Fruit fly (Drosophila melanogaster): Measurements from ENCODE around the gene Ir76a.
A peak's percentile ranks its signal among the peaks of the same experiment; 100 is the strongest.

Ir76a gene

dm6 chr3L:19818701-19819100, 19.6 kb downstream of the Ir76a start (continued):
- TF ChIP-seq Xrp1 (GFP tag; IDR thresholded peaks at IDR 0.05) (no peak), Ravus (GFP tag; IDR thresholded peaks at IDR 0.05) (no peak), CG5180 (GFP tag; optimal IDR thresholded peaks at IDR 0.05) (no peak), pb (GFP tag; optimal IDR thresholded peaks at IDR 0.05) (no peak), sisA (GFP tag; IDR thresholded peaks at IDR 0.05) (no peak), Ptx1 (GFP tag; IDR thresholded peaks at IDR 0.05) (no peak), tap (tag; optimal IDR thresholded peaks at IDR 0.05) (no peak), gsb (GFP tag; IDR thresholded peaks at IDR 0.05) (no peak), Max (GFP tag; optimal IDR thresholded peaks at IDR 0.05) (no peak), CG3163 (GFP tag; optimal IDR thresholded peaks at IDR 0.05) (no peak), onecut (GFP tag; IDR thresholded peaks at IDR 0.05) (no peak), CG14860 (GFP tag; IDR thresholded peaks at IDR 0.05; ENCODE audit: partially characterized antibody) (no peak), CG32767 (GFP tag; IDR thresholded peaks at IDR 0.05) (peak; percentile 80), knrl (GFP tag; IDR thresholded peaks at IDR 0.05; ENCODE audit: partially characterized antibody) (no peak), NC2α (GFP tag; optimal IDR thresholded peaks at IDR 0.05) (no peak), CG1233 (GFP tag; optimal IDR thresholded peaks at IDR 0.05) (no peak), Atf6 (GFP tag; IDR thresholded peaks at IDR 0.05) (no peak), chinmo (GFP tag; IDR thresholded peaks at IDR 0.05; ENCODE audit: partially characterized antibody) (0 out of 4 replicates have a peak, but pooled peaks have one; percentile 13), nom (GFP tag; optimal IDR thresholded peaks at IDR 0.05) (peak; percentile 10), ara (GFP tag; IDR thresholded peaks at IDR 0.05) (no peak), CG10147 (GFP tag; optimal IDR thresholded peaks at IDR 0.05) (no peak), CG31441 (GFP tag; IDR thresholded peaks at IDR 0.05) (no peak), CG4360 (GFP tag; IDR thresholded peaks at IDR 0.05) (no peak), klu (GFP tag; IDR thresholded peaks at IDR 0.05) (no peak), CG4820 (GFP tag; optimal IDR thresholded peaks at IDR 0.05) (no peak), CG17359 (tag; optimal IDR thresholded peaks at IDR 0.05) (no peak), CG4282 (GFP tag; optimal IDR thresholded peaks at IDR 0.05) (no peak), CG17612 (GFP tag; IDR thresholded peaks at IDR 0.05) (no peak), sna (GFP tag; IDR thresholded peaks at IDR 0.05; ENCODE audit: partially characterized antibody) (no peak), CG5245 (GFP tag; optimal IDR thresholded peaks at IDR 0.05) (no peak), ro (GFP tag; IDR thresholded peaks at IDR 0.05) (no peak), tin (GFP tag; optimal IDR thresholded peaks at IDR 0.05) (no peak), Dek (tag; optimal IDR thresholded peaks at IDR 0.05) (no peak), CG15514 (GFP tag; optimal IDR thresholded peaks at IDR 0.05) (peak; percentile 98), so (GFP tag; IDR thresholded peaks at IDR 0.05) (0 out of 3 replicates have a peak, but pooled peaks have one; percentile 12), CG14050 (GFP tag; IDR thresholded peaks at IDR 0.05) (no peak), D19B (GFP tag; optimal IDR thresholded peaks at IDR 0.05) (no peak), Ets65A (GFP tag) (no peak), fd64A (GFP tag; optimal IDR thresholded peaks at IDR 0.05) (no peak), org-1 (GFP tag; optimal IDR thresholded peaks at IDR 0.05) (no peak), ab (GFP tag; optimal IDR thresholded peaks at IDR 0.05) (no peak), CG9932 (GFP tag; IDR thresholded peaks at IDR 0.05) (no peak), dmrt99B (tag; optimal IDR thresholded peaks at IDR 0.05) (no peak), lbe (GFP tag; optimal IDR thresholded peaks at IDR 0.05) (no peak), CG6654 (GFP tag; optimal IDR thresholded peaks at IDR 0.05) (no peak), CoRest (tag; optimal IDR thresholded peaks at IDR 0.05) (no peak), CG15696 (tag; optimal IDR thresholded peaks at IDR 0.05) (no peak), jumu (GFP tag; optimal IDR thresholded peaks at IDR 0.05) (no peak), da (GFP tag; optimal IDR thresholded peaks at IDR 0.05) (no peak), gce (GFP tag; IDR thresholded peaks at IDR 0.05) (0 out of 3 replicates have a peak, but pooled peaks have one; percentile 7), CG2129 (GFP tag; IDR thresholded peaks at IDR 0.05; ENCODE audit: partially characterized antibody) (no peak), CG18262 (tag; optimal IDR thresholded peaks at IDR 0.05) (no peak)
